Fruit fly (Drosophila melanogaster) whole organism, adult: ENCODE data around the gene Dis3l2.

Experiments used
- CG11617 ChIP-seq: fragments of 200-800 bp; sonication (Bioruptor generic); optimal IDR thresholded peaks from 2 replicates; lab custom pipeline; 2017; ENCODE audit warnings: mild to moderate bottlenecking, missing biosample characterization, missing genetic modification reagents, missing genetic modification characterization
- CG12768 ChIP-seq: fragments of 200-800 bp; sonication (Bioruptor generic); optimal IDR thresholded peaks from 2 replicates; lab custom pipeline; 2017; ENCODE audit warnings: missing biosample characterization, missing genetic modification characterization, mild to moderate bottlenecking, moderate library complexity, missing genetic modification reagents
- CG14711 ChIP-seq: fragments of 200-800 bp; sonication (Bioruptor generic); optimal IDR thresholded peaks from 2 replicates; lab custom pipeline; 2018; ENCODE audit warnings: missing biosample characterization, mild to moderate bottlenecking, missing genetic modification characterization, moderate library complexity
- CG1620 ChIP-seq: fragments of 200-800 bp; sonication (Bioruptor generic); optimal IDR thresholded peaks from 2 replicates; lab custom pipeline; 2016; ENCODE audit warnings: missing biosample characterization, missing genetic modification characterization
- CG33017 ChIP-seq: fragments of 200-800 bp; sonication (Bioruptor generic); optimal IDR thresholded peaks from 2 replicates; lab custom pipeline; 2018; ENCODE audit warnings: missing biosample characterization, mild to moderate bottlenecking, missing genetic modification characterization, moderate library complexity
- CG5204 ChIP-seq: fragments of 200-800 bp; sonication (Bioruptor generic); optimal IDR thresholded peaks from 2 replicates; lab custom pipeline; 2016; ENCODE audit warnings: missing biosample characterization, missing genetic modification characterization
- CG7045 ChIP-seq: fragments of 200-800 bp; sonication (Bioruptor generic); optimal IDR thresholded peaks from 2 replicates; lab custom pipeline; 2017; ENCODE audit warnings: missing biosample characterization, mild to moderate bottlenecking, missing genetic modification characterization
- CG7101 ChIP-seq: fragments of 200-800 bp; sonication (Bioruptor generic); optimal IDR thresholded peaks from 2 replicates; lab custom pipeline; 2018; ENCODE audit warnings: missing biosample characterization, mild to moderate bottlenecking, missing genetic modification characterization, moderate library complexity
- Clk ChIP-seq: fragments of 200-800 bp; sonication (Bioruptor generic); optimal IDR thresholded peaks from 2 replicates; lab custom pipeline; 2017; ENCODE audit warnings: missing biosample characterization, missing genetic modification characterization
- Crg-1 ChIP-seq: fragments of 200-800 bp; sonication (Bioruptor generic); optimal IDR thresholded peaks from 2 replicates; lab custom pipeline; 2016; ENCODE audit warnings: missing biosample characterization, missing genetic modification characterization
- Hr96 ChIP-seq: fragments of 200-800 bp; sonication (Bioruptor generic); optimal IDR thresholded peaks from 2 replicates; lab custom pipeline; 2016; ENCODE audit warnings: missing biosample characterization, missing genetic modification characterization
- Mnt ChIP-seq: fragments of 200-800 bp; sonication (Bioruptor generic); optimal IDR thresholded peaks from 2 replicates; lab custom pipeline; 2016; ENCODE audit warnings: missing biosample characterization, mild to moderate bottlenecking, missing genetic modification characterization
- bab1 ChIP-seq: fragments of 200-800 bp; sonication (Bioruptor generic); optimal IDR thresholded peaks from 3 replicates; lab custom pipeline; 2019; ENCODE audit warnings: missing biosample characterization, mild to moderate bottlenecking, missing genetic modification characterization, moderate library complexity
- cic ChIP-seq: fragments of 200-800 bp; sonication (Bioruptor generic); optimal IDR thresholded peaks from 2 replicates; lab custom pipeline; 2017; ENCODE audit warnings: missing biosample characterization, mild to moderate bottlenecking, missing genetic modification characterization, moderate library complexity
- cnc ChIP-seq, 2 experiments: fragments of >200 bp; optimal IDR thresholded peaks; 2 replicates each; lab custom pipeline; 2017
- kay ChIP-seq: fragments of 200-800 bp; sonication (Bioruptor generic); peaks from one replicate; lab custom pipeline; 2016; ENCODE audit warnings: missing biosample characterization, missing genetic modification characterization, borderline replicate concordance
- ovo ChIP-seq: fragments of 200-800 bp; sonication (Bioruptor generic); optimal IDR thresholded peaks from 2 replicates; lab custom pipeline; 2016; ENCODE audit warnings: missing biosample characterization, missing genetic modification characterization
- pad ChIP-seq: fragments of 200-800 bp; sonication (Bioruptor generic); optimal IDR thresholded peaks from 3 replicates; lab custom pipeline; 2017; ENCODE audit warnings: missing biosample characterization, missing genetic modification characterization, mild to moderate bottlenecking, moderate library complexity, missing genetic modification reagents
- tj ChIP-seq: fragments of 200-800 bp; sonication (Bioruptor generic); optimal IDR thresholded peaks from 3 replicates; lab custom pipeline; 2017; ENCODE audit warnings: missing biosample characterization, mild to moderate bottlenecking, missing genetic modification characterization, moderate library complexity
- toe ChIP-seq: fragments of 200-800 bp; sonication (Bioruptor generic); optimal IDR thresholded peaks from 2 replicates; lab custom pipeline; 2016; ENCODE audit warnings: missing biosample characterization, missing genetic modification characterization

The Dis3l2 gene

dm6 chr3L:212520-212919, at the start of gene Dis3l2, which contains the start of gene thoc7:
Gene Dis3l2, plus strand, starts transcription at chr3L:212709.
Gene thoc7, minus strand, starts transcription at chr3L:212687.
- TF ChIP-seq kay (GFP tag; lab: Kevin White, UChicago) (no peak), CG33017 (tag; lab: Kevin White, UChicago) (no peak), CG5204 (no peak), Mnt (GFP tag; lab: Kevin White, UChicago) (peak; percentile 3)

dm6 chr3L:165981-166788, 46.3 kb upstream of the Dis3l2 start:
- TF ChIP-seq Mnt (GFP tag; lab: Kevin White, UChicago) (no peak), CG1620 (GFP tag; lab: Kevin White, UChicago) (no peak), CG5204 (no peak), cnc (optimal IDR thresholded peaks at IDR 0.05; lab: Kevin White, UChicago) (no peak), toe (GFP tag; lab: Kevin White, UChicago) (no peak), Hr96 (no peak), bab1 (GFP tag; lab: Kevin White, UChicago) (no peak), Crg-1 (GFP tag; lab: Kevin White, UChicago) (no peak), kay (GFP tag; lab: Kevin White, UChicago) (no peak), Clk (GFP tag; lab: Kevin White, UChicago) (no peak), cic (GFP tag; lab: Kevin White, UChicago) (no peak), tj (GFP tag; lab: Kevin White, UChicago) (no peak), CG11617 (no peak), CG14711 (no peak), CG7045 (GFP tag; lab: Kevin White, UChicago) (no peak), CG33017 (tag; lab: Kevin White, UChicago) (peak; percentile 6), CG12768 (GFP tag; lab: Kevin White, UChicago) (peak; percentile 17), CG7101 (tag; lab: Kevin White, UChicago) (peak; percentile 11)

- no peak for TF ChIP-seq tj (GFP tag; lab: Kevin White, UChicago)
- TF ChIP-seq CG7045 (GFP tag; lab: Kevin White, UChicago): no peak
- TF ChIP-seq bab1 (GFP tag; lab: Kevin White, UChicago): no peak
- TF ChIP-seq CG14711: no peak
- no peak for TF ChIP-seq kay (GFP tag; lab: Kevin White, UChicago)
- TF ChIP-seq cic (GFP tag; lab: Kevin White, UChicago): no peak
- TF ChIP-seq Mnt (GFP tag; lab: Kevin White, UChicago): no peak
- TF ChIP-seq CG11617: no peak
- TF ChIP-seq pad (GFP tag; lab: Kevin White, UChicago): no peak
- TF ChIP-seq CG12768 (GFP tag; lab: Kevin White, UChicago): no peak
- TF ChIP-seq CG33017 (tag; lab: Kevin White, UChicago): no peak
- no peak for TF ChIP-seq Hr96
- TF ChIP-seq ovo: no peak
- TF ChIP-seq cnc (optimal IDR thresholded peaks at IDR 0.05; lab: Kevin White, UChicago): no peak
- no peak for TF ChIP-seq Clk (GFP tag; lab: Kevin White, UChicago)
- TF ChIP-seq CG5204: no peak
- no peak for TF ChIP-seq toe (GFP tag; lab: Kevin White, UChicago)
- TF ChIP-seq Crg-1 (GFP tag; lab: Kevin White, UChicago): no peak
- TF ChIP-seq CG1620 (GFP tag; lab: Kevin White, UChicago): no peak
Observed at dm6 chr3L:166789-167132, 45.7 kb upstream of the Dis3l2 start.

dm6 chr3L:171729-172128, 40.8 kb upstream of the Dis3l2 start:
- TF ChIP-seq CG1620 (GFP tag; lab: Kevin White, UChicago) (no peak), CG7101 (tag; lab: Kevin White, UChicago) (no peak), CG11617 (no peak), toe (GFP tag; lab: Kevin White, UChicago) (no peak), ovo (no peak), cnc (optimal IDR thresholded peaks at IDR 0.05; lab: Kevin White, UChicago) (no peak), tj (GFP tag; lab: Kevin White, UChicago) (no peak), kay (GFP tag; lab: Kevin White, UChicago) (no peak), CG12768 (GFP tag; lab: Kevin White, UChicago) (no peak), pad (GFP tag; lab: Kevin White, UChicago) (no peak), Hr96 (no peak), CG5204 (no peak), CG7045 (GFP tag; lab: Kevin White, UChicago) (no peak)

dm6 chr3L:174501-174900, 38.0 kb upstream of the Dis3l2 start:
- TF ChIP-seq bab1 (GFP tag; lab: Kevin White, UChicago) (peak; percentile 48), CG11617 (no peak)

dm6 chr3L:175949-176348, 36.6 kb upstream of the Dis3l2 start, which contains the start of gene CG7049:
Gene CG7049, minus strand, starts transcription at chr3L:176228.
- TF ChIP-seq CG14711: peak; percentile 7
- peak; percentile 40 for TF ChIP-seq CG33017 (tag; lab: Kevin White, UChicago)
- no peak for TF ChIP-seq CG12768 (GFP tag; lab: Kevin White, UChicago)
- peak; percentile 50 for TF ChIP-seq bab1 (GFP tag; lab: Kevin White, UChicago)

dm6 chr3L:177938-178337, 34.6 kb upstream of the Dis3l2 start:
- TF ChIP-seq ovo: no peak
- no peak for TF ChIP-seq kay (GFP tag; lab: Kevin White, UChicago)
- no peak for TF ChIP-seq CG11617
- no peak for TF ChIP-seq CG33017 (tag; lab: Kevin White, UChicago)
- no peak for TF ChIP-seq CG7045 (GFP tag; lab: Kevin White, UChicago)
- TF ChIP-seq CG5204: no peak
- TF ChIP-seq tj (GFP tag; lab: Kevin White, UChicago): no peak
- TF ChIP-seq cic (GFP tag; lab: Kevin White, UChicago): no peak
- no peak for TF ChIP-seq CG12768 (GFP tag; lab: Kevin White, UChicago)
- TF ChIP-seq CG14711: no peak
- no peak for TF ChIP-seq Hr96
- no peak for TF ChIP-seq Crg-1 (GFP tag; lab: Kevin White, UChicago)
- no peak for TF ChIP-seq CG7101 (tag; lab: Kevin White, UChicago)
- no peak for TF ChIP-seq Clk (GFP tag; lab: Kevin White, UChicago)
- no peak for TF ChIP-seq cnc (optimal IDR thresholded peaks at IDR 0.05; lab: Kevin White, UChicago)
- no peak for TF ChIP-seq CG1620 (GFP tag; lab: Kevin White, UChicago)
- no peak for TF ChIP-seq bab1 (GFP tag; lab: Kevin White, UChicago)
- TF ChIP-seq toe (GFP tag; lab: Kevin White, UChicago): no peak
